Worm (Caenorhabditis elegans): ENCODE results near the gene B0524.2.

ce11 chrIII:1926456-1926855, 32.6 kb downstream of the B0524.2 start:
- TF ChIP-seq elt-2 (tag; optimal IDR thresholded peaks at IDR 0.05) (peak; percentile 76), eor-1 (tag; optimal IDR thresholded peaks at IDR 0.05) (no peak), snpc-4 (tag; optimal IDR thresholded peaks at IDR 0.05) (peak; percentile 46), tbx-2 (tag; optimal IDR thresholded peaks at IDR 0.05) (peak; percentile 65), fkh-10 (GFP tag; optimal IDR thresholded peaks at IDR 0.05) (peak; percentile 82), unc-62 (GFP tag; optimal IDR thresholded peaks at IDR 0.05) (peak; percentile 83), nhr-77 (tag; optimal IDR thresholded peaks at IDR 0.05) (peak; percentile 1), fos-1 (tag; optimal IDR thresholded peaks at IDR 0.05) (peak; percentile 32), ztf-11 (tag; optimal IDR thresholded peaks at IDR 0.05) (no peak), unc-39 (tag; optimal IDR thresholded peaks at IDR 0.05) (no peak), R02D3.7 (tag; optimal IDR thresholded peaks at IDR 0.05) (peak; percentile 73), nhr-12 (tag; optimal IDR thresholded peaks at IDR 0.05) (no peak), skn-1 (tag; optimal IDR thresholded peaks at IDR 0.05) (peak; percentile 70)
